Worm (Caenorhabditis elegans): ENCODE results near the gene cest-33.

- TF ChIP-seq snpc-4 (tag; optimal IDR thresholded peaks at IDR 0.05) (no peak), nhr-28 (tag; optimal IDR thresholded peaks at IDR 0.05) (no peak), mls-2 (tag; optimal IDR thresholded peaks at IDR 0.05) (no peak), nhr-237 (tag; optimal IDR thresholded peaks at IDR 0.05) (no peak), elt-1 (tag; optimal IDR thresholded peaks at IDR 0.05; ENCODE audit: borderline replicate concordance, insufficient read depth) (no peak), hlh-1 (tag; optimal IDR thresholded peaks at IDR 0.05) (no peak), nhr-12 (tag; optimal IDR thresholded peaks at IDR 0.05) (no peak)
Observed at ce11 chrV:6321733-6322198, 43.7 kb downstream of the cest-33 start, which contains the start of gene T28C12.15.

Data from whole organism, mixed stage, embryonic.